ENCODE assay signal across 6 fruit fly cellular contexts in genomic region chrX:3777236-3777635, dm6.
A peak's percentile ranks its signal among the peaks of the same experiment; 100 is the strongest.
TF ChIP-seq lines count a peak whose summit lies in the region.

No protein-coding gene starts in this region.

- TF ChIP-seq CTCF in whole organism, embryonic (GFP tag; optimal IDR thresholded peaks at IDR 0.05; lab: Kevin White, UChicago) = peak; percentile 47

TF ChIP-seq in whole organism, 6 proteins besides CTCF, POLR2A, EP300 and RAD21:
- TF ChIP-seq EcR (GFP tag; optimal IDR thresholded peaks at IDR 0.05; lab: Kevin White, UChicago) (no peak), Dll (optimal IDR thresholded peaks at IDR 0.05; lab: Kevin White, UChicago) (peak; percentile 48)

TF ChIP-seq in whole organism, adult, 20 proteins besides CTCF, POLR2A, EP300 and RAD21 (continues in another document):
- peak; percentile 74 for TF ChIP-seq Crg-1 (GFP tag; optimal IDR thresholded peaks at IDR 0.05; lab: Kevin White, UChicago)
- peak; percentile 70 for TF ChIP-seq CG11617 (GFP tag; optimal IDR thresholded peaks at IDR 0.05; lab: Kevin White, UChicago)
- TF ChIP-seq CG1620 (GFP tag; optimal IDR thresholded peaks at IDR 0.05; lab: Kevin White, UChicago) = peak; percentile 61
- peak; percentile 46 for TF ChIP-seq CG14711 (tag; optimal IDR thresholded peaks at IDR 0.05; lab: Kevin White, UChicago)
- peak; percentile 94 for TF ChIP-seq tj (GFP tag; optimal IDR thresholded peaks at IDR 0.05; lab: Kevin White, UChicago)
- TF ChIP-seq cnc (optimal IDR thresholded peaks at IDR 0.05; lab: Kevin White, UChicago) = no peak
- TF ChIP-seq Mnt (GFP tag; optimal IDR thresholded peaks at IDR 0.05; lab: Kevin White, UChicago) = peak; percentile 99
- peak; percentile 92 for TF ChIP-seq ovo (GFP tag; optimal IDR thresholded peaks at IDR 0.05; lab: Kevin White, UChicago)
- peak; percentile 98 for TF ChIP-seq kay (GFP tag; lab: Kevin White, UChicago; ENCODE audit: borderline replicate concordance)
- TF ChIP-seq CG7045 (GFP tag; optimal IDR thresholded peaks at IDR 0.05; lab: Kevin White, UChicago) = peak; percentile 51
- peak; percentile 80 for TF ChIP-seq bab1 (GFP tag; optimal IDR thresholded peaks at IDR 0.05; lab: Kevin White, UChicago)
- TF ChIP-seq CG7101 (tag; optimal IDR thresholded peaks at IDR 0.05; lab: Kevin White, UChicago) = peak; percentile 77
- peak; percentile 72 for TF ChIP-seq pad (GFP tag; optimal IDR thresholded peaks at IDR 0.05; lab: Kevin White, UChicago)
- TF ChIP-seq cic (GFP tag; optimal IDR thresholded peaks at IDR 0.05; lab: Kevin White, UChicago) = peak; percentile 91
- peak; percentile 60 for TF ChIP-seq CG12768 (GFP tag; optimal IDR thresholded peaks at IDR 0.05; lab: Kevin White, UChicago)
- no peak for TF ChIP-seq CG5204 (GFP tag; optimal IDR thresholded peaks at IDR 0.05; lab: Kevin White, UChicago)
- TF ChIP-seq Clk (GFP tag; optimal IDR thresholded peaks at IDR 0.05; lab: Kevin White, UChicago) = peak; percentile 61
- TF ChIP-seq toe (GFP tag; optimal IDR thresholded peaks at IDR 0.05; lab: Kevin White, UChicago) = no peak

TF ChIP-seq in whole organism, embryonic, 481 proteins besides CTCF, POLR2A, EP300 and RAD21 (continues in another document):
- TF ChIP-seq ewg (GFP tag; optimal IDR thresholded peaks at IDR 0.05; lab: Kevin White, UChicago) (peak; percentile 36), CG18764 (GFP tag; optimal IDR thresholded peaks at IDR 0.05; lab: Kevin White, UChicago) (peak; percentile 17), Poxn (GFP tag; IDR thresholded peaks at IDR 0.05; lab: Robert Waterston, UW) (no peak), CG4820 (GFP tag; optimal IDR thresholded peaks at IDR 0.05; lab: Kevin White, UChicago) (no peak), CG7372 (GFP tag; IDR thresholded peaks at IDR 0.05; lab: Robert Waterston, UW) (no peak), peb (GFP tag; IDR thresholded peaks at IDR 0.05; lab: Robert Waterston, UW) (0 out of 2 replicates have a peak, but pooled peaks have one; percentile 11), dpn (GFP tag; optimal IDR thresholded peaks at IDR 0.05; lab: Kevin White, UChicago) (peak in 1 of 2 experiments; percentile 15), lmd (GFP tag; IDR thresholded peaks at IDR 0.05; lab: Robert Waterston, UW) (no peak), Neu2 (GFP tag; optimal IDR thresholded peaks at IDR 0.05; lab: Kevin White, UChicago; ENCODE audit: borderline replicate concordance) (no peak), ham (GFP tag; IDR thresholded peaks at IDR 0.05; lab: Robert Waterston, UW) (no peak), CG6654 (GFP tag; optimal IDR thresholded peaks at IDR 0.05; lab: Kevin White, UChicago) (no peak), CG6854 (GFP tag; optimal IDR thresholded peaks at IDR 0.05; lab: Kevin White, UChicago) (peak; percentile 36), ac (GFP tag; optimal IDR thresholded peaks at IDR 0.05; lab: Kevin White, UChicago) (peak; percentile 66), CG8359 (GFP tag; optimal IDR thresholded peaks at IDR 0.05; lab: Kevin White, UChicago; ENCODE audit: borderline replicate concordance) (peak; percentile 27), Dll (GFP tag; IDR thresholded peaks at IDR 0.05; lab: Robert Waterston, UW; ENCODE audit: partially characterized antibody) (0 out of 4 replicates have a peak, but pooled peaks have one; percentile 24), Asciz (GFP tag; optimal IDR thresholded peaks at IDR 0.05; lab: Kevin White, UChicago) (peak; percentile 66), CG7357 (GFP tag; IDR thresholded peaks at IDR 0.05; lab: Robert Waterston, UW) (no peak)

TF ChIP-seq in whole organism, prepupa, 60 proteins besides CTCF, POLR2A, EP300 and RAD21 (continues in another document):
- TF ChIP-seq topi (GFP tag; optimal IDR thresholded peaks at IDR 0.05; lab: Kevin White, UChicago) (peak; percentile 32), CG11294 (GFP tag; IDR thresholded peaks at IDR 0.05; lab: Robert Waterston, UW) (peak; percentile 24; the same call in 1 of the 2 replicates), Gug (GFP tag; IDR thresholded peaks at IDR 0.05; lab: Robert Waterston, UW) (peak; percentile 40; the same call in 1 of the 2 replicates), Eip75B (GFP tag; optimal IDR thresholded peaks at IDR 0.05; lab: Kevin White, UChicago) (peak; percentile 64), Hr38 (GFP tag; optimal IDR thresholded peaks at IDR 0.05; lab: Kevin White, UChicago) (no peak), CG10631 (GFP tag; optimal IDR thresholded peaks at IDR 0.05; lab: Kevin White, UChicago) (peak; percentile 10), dac (GFP tag; optimal IDR thresholded peaks at IDR 0.05; lab: Kevin White, UChicago) (peak; percentile 18), CG31627 (GFP tag; optimal IDR thresholded peaks at IDR 0.05; lab: Kevin White, UChicago) (no peak), CG3919 (GFP tag; optimal IDR thresholded peaks at IDR 0.05; lab: Kevin White, UChicago) (peak; percentile 35), CG3032 (tag; optimal IDR thresholded peaks at IDR 0.05; lab: Kevin White, UChicago) (peak; percentile 22), Sox15 (GFP tag; optimal IDR thresholded peaks at IDR 0.05; lab: Kevin White, UChicago) (no peak), Ets96B (tag; optimal IDR thresholded peaks at IDR 0.05; lab: Kevin White, UChicago) (peak; percentile 75), CG9139 (GFP tag; optimal IDR thresholded peaks at IDR 0.05; lab: Kevin White, UChicago) (peak; percentile 71), Ets21C (GFP tag; optimal IDR thresholded peaks at IDR 0.05; lab: Kevin White, UChicago) (no peak), svp (GFP tag; lab: Kevin White, UChicago) (peak; percentile 57), Smox (GFP tag; optimal IDR thresholded peaks at IDR 0.05; lab: Kevin White, UChicago) (no peak), CG15336 (GFP tag; IDR thresholded peaks at IDR 0.05; lab: Robert Waterston, UW) (peak; percentile 69), CG32006 (GFP tag; optimal IDR thresholded peaks at IDR 0.05; lab: Kevin White, UChicago) (peak; percentile 49), CG10669 (GFP tag; optimal IDR thresholded peaks at IDR 0.05; lab: Kevin White, UChicago) (peak; percentile 52)

TF ChIP-seq in whole organism, pupa, 21 proteins besides CTCF, POLR2A, EP300 and RAD21 (continues in another document):
- peak; percentile 54 for TF ChIP-seq CG15710 (tag; optimal IDR thresholded peaks at IDR 0.05; lab: Kevin White, UChicago)
- TF ChIP-seq EcR (GFP tag; optimal IDR thresholded peaks at IDR 0.05; lab: Kevin White, UChicago) = peak; percentile 86
- peak; percentile 16 for TF ChIP-seq CG9948 (tag; optimal IDR thresholded peaks at IDR 0.05; lab: Kevin White, UChicago)
- TF ChIP-seq CG8159 (tag; optimal IDR thresholded peaks at IDR 0.05; lab: Kevin White, UChicago) = peak; percentile 28
- peak; percentile 24; the same call in 1 of the 2 replicates for TF ChIP-seq rn (GFP tag; IDR thresholded peaks at IDR 0.05; lab: Robert Waterston, UW)
- TF ChIP-seq CG4496 (GFP tag; IDR thresholded peaks at IDR 0.05; lab: Robert Waterston, UW) = peak; percentile 93
- no peak for TF ChIP-seq D1 (tag; optimal IDR thresholded peaks at IDR 0.05; lab: Kevin White, UChicago)
- TF ChIP-seq CG10348 (GFP tag; IDR thresholded peaks at IDR 0.05; lab: Robert Waterston, UW) = no peak
- TF ChIP-seq fd96Ca (GFP tag; IDR thresholded peaks at IDR 0.05; lab: Robert Waterston, UW) = peak; percentile 84
- TF ChIP-seq Pif1B (GFP tag; optimal IDR thresholded peaks at IDR 0.05; lab: Kevin White, UChicago) = peak; percentile 75
- peak; percentile 54 for TF ChIP-seq Pif1A (GFP tag; optimal IDR thresholded peaks at IDR 0.05; lab: Kevin White, UChicago)
- TF ChIP-seq CG32121 (GFP tag; IDR thresholded peaks at IDR 0.05; lab: Robert Waterston, UW) = peak; percentile 76
- peak; percentile 64 for TF ChIP-seq CG34367 (tag; optimal IDR thresholded peaks at IDR 0.05; lab: Kevin White, UChicago)
- TF ChIP-seq CG13204 (GFP tag; optimal IDR thresholded peaks at IDR 0.05; lab: Kevin White, UChicago) = peak; percentile 79
- peak; percentile 59 for TF ChIP-seq CG8301 (tag; optimal IDR thresholded peaks at IDR 0.05; lab: Kevin White, UChicago)
- TF ChIP-seq Ets98B (GFP tag; IDR thresholded peaks at IDR 0.05; lab: Robert Waterston, UW) = peak; percentile 85
- peak; percentile 48 for TF ChIP-seq Snoo (tag; optimal IDR thresholded peaks at IDR 0.05; lab: Kevin White, UChicago)
- peak; percentile 38 for TF ChIP-seq CG17806 (tag; optimal IDR thresholded peaks at IDR 0.05; lab: Kevin White, UChicago)
- TF ChIP-seq CG12605 (GFP tag; IDR thresholded peaks at IDR 0.05; lab: Robert Waterston, UW) = peak; percentile 83
- peak; percentile 89 for TF ChIP-seq gl (tag; optimal IDR thresholded peaks at IDR 0.05; lab: Kevin White, UChicago)

TF ChIP-seq in whole organism, wandering third instar larva, 38 proteins besides CTCF, POLR2A, EP300 and RAD21 (continues in another document):
- TF ChIP-seq fru (GFP tag; optimal IDR thresholded peaks at IDR 0.05; lab: Kevin White, UChicago) (peak; percentile 49), h (GFP tag; optimal IDR thresholded peaks at IDR 0.05; lab: Kevin White, UChicago) (peak; percentile 82), ey (GFP tag; optimal IDR thresholded peaks at IDR 0.05; lab: Kevin White, UChicago) (no peak), Hr83 (GFP tag; optimal IDR thresholded peaks at IDR 0.05; lab: Kevin White, UChicago; ENCODE audit: poor library complexity, severe bottlenecking) (peak; percentile 84), br (GFP tag; optimal IDR thresholded peaks at IDR 0.05; lab: Kevin White, UChicago) (peak; percentile 75), CG32264 (GFP tag; optimal IDR thresholded peaks at IDR 0.05; lab: Kevin White, UChicago) (peak; percentile 42), Dfd (GFP tag; optimal IDR thresholded peaks at IDR 0.05; lab: Kevin White, UChicago) (no peak), dmrt93B (GFP tag; optimal IDR thresholded peaks at IDR 0.05; lab: Kevin White, UChicago) (no peak), Hnf4 (GFP tag; optimal IDR thresholded peaks at IDR 0.05; lab: Kevin White, UChicago) (peak; percentile 72), pan (optimal IDR thresholded peaks at IDR 0.05; lab: Kevin White, UChicago) (no peak), brk (GFP tag; optimal IDR thresholded peaks at IDR 0.05; lab: Kevin White, UChicago) (peak; percentile 29), dl (GFP tag; optimal IDR thresholded peaks at IDR 0.05; lab: Kevin White, UChicago; ENCODE audit: insufficient read depth in 1 of 2, partially characterized antibody in 2 of 2) (peak; percentile 35 to 67), usp (GFP tag; optimal IDR thresholded peaks at IDR 0.05; lab: Kevin White, UChicago) (no peak), tai (GFP tag; optimal IDR thresholded peaks at IDR 0.05; lab: Kevin White, UChicago) (no peak), psq (GFP tag; optimal IDR thresholded peaks at IDR 0.05; lab: Kevin White, UChicago) (peak; percentile 59), dsf (GFP tag; optimal IDR thresholded peaks at IDR 0.05; lab: Kevin White, UChicago; ENCODE audit: borderline replicate concordance) (peak; percentile 26), sv (GFP tag; optimal IDR thresholded peaks at IDR 0.05; lab: Kevin White, UChicago) (no peak), N (GFP tag; optimal IDR thresholded peaks at IDR 0.05; lab: Kevin White, UChicago) (no peak), OdsH (GFP tag; optimal IDR thresholded peaks at IDR 0.05; lab: Kevin White, UChicago) (peak; percentile 51), Dif (GFP tag; optimal IDR thresholded peaks at IDR 0.05; lab: Kevin White, UChicago; ENCODE audit: partially characterized antibody) (peak; percentile 18), Jra (GFP tag; optimal IDR thresholded peaks at IDR 0.05; lab: Kevin White, UChicago) (peak; percentile 66), Abd-B (GFP tag; optimal IDR thresholded peaks at IDR 0.05; lab: Kevin White, UChicago) (no peak)
